Fruit fly (Drosophila melanogaster) whole organism: ENCODE results near the gene Adhr.

ENCODE experiments used
- pan ChIP-seq: fragments of >200 bp; optimal IDR thresholded peaks from 2 replicates; lab custom pipeline; 2017
- usp ChIP-seq: fragments of >200 bp; optimal IDR thresholded peaks from 2 replicates; lab custom pipeline; 2017; ENCODE audit warnings: missing biosample characterization, missing genetic modification characterization, mixed read lengths

DNA sequence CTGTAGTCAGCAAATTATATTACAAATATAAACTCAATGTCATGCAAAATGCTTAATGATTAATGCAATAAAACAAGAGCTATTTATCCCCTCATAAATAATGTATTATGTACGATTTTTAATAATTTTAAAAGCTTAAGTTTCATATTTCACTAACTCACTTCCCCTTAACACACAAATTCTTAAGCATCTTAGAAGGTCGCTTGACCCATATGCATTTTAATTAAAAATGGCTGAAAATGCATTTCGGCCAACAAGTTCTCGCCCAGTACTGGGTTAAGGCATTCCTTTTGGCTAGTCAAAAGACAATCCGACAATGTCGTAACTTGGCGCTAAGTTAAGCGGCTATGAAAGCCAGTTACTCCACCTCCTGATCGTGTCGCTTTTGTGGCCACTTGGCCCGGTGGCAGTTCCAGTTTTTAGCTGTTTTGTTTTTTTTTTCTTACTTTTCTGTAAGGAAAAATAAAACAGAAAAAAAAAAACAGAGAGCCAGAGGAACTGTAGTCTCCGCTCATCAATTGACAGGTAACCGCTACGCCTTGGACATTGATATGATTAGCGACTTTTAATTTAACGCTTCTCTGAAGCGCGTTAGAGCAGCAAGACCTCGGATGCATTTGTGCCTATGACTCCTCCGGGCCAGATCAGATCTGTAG, 49.7 kb downstream of the Adhr start:
- TF ChIP-seq usp (GFP tag; lab: Kevin White, UChicago) = no peak
- TF ChIP-seq pan = no peak
